Worm (Caenorhabditis elegans) whole organism, late embryonic: ENCODE measurements around the gene B0001.8.
"Not testable (repeated sequence)": the region's sequence is repeated elsewhere in the genome, so short reads cannot be mapped to it uniquely, and the experiment has no call there.

Source experiments
- F13H6.1 ChIP-seq: sonication (generic microtip); optimal IDR thresholded peaks from 2 replicates; lab custom pipeline; 2016; ENCODE audit warnings: missing genetic modification characterization, missing compliant biosample characterization
- Y22D7AL.16 ChIP-seq: sonication (generic microtip); optimal IDR thresholded peaks from 2 replicates; lab custom pipeline; 2016; ENCODE audit warnings: missing genetic modification characterization, missing compliant biosample characterization
- ceh-14 ChIP-seq: sonication (generic microtip); optimal IDR thresholded peaks from 2 replicates; lab custom pipeline; 2016; ENCODE audit warnings: missing genotype, missing genetic modification characterization, missing compliant biosample characterization
- ceh-18 ChIP-seq: sonication (generic microtip); optimal IDR thresholded peaks from 2 replicates; lab custom pipeline; 2016; ENCODE audit warnings: missing genetic modification characterization, missing compliant biosample characterization
- ceh-19 ChIP-seq: fragments of 200-800 bp; sonication (Bioruptor generic); optimal IDR thresholded peaks from 2 replicates; lab custom pipeline; 2018; ENCODE audit warnings: mild to moderate bottlenecking, missing genetic modification characterization, missing compliant biosample characterization
- ceh-2 ChIP-seq: sonication (generic microtip); optimal IDR thresholded peaks from 2 replicates; lab custom pipeline; 2016; ENCODE audit warnings: missing genotype, missing genetic modification characterization, missing compliant biosample characterization
- ceh-22 ChIP-seq: sonication (generic microtip); optimal IDR thresholded peaks from 2 replicates; lab custom pipeline; 2017; ENCODE audit warnings: missing biosample characterization, missing genetic modification characterization
- ceh-24 ChIP-seq: sonication (generic microtip); optimal IDR thresholded peaks from 2 replicates; lab custom pipeline; 2016; ENCODE audit warnings: mild to moderate bottlenecking, missing genetic modification characterization, missing compliant biosample characterization
- ceh-31 ChIP-seq: sonication (generic microtip); optimal IDR thresholded peaks from 2 replicates; lab custom pipeline; 2016; ENCODE audit warnings: missing genetic modification characterization, missing compliant biosample characterization
- ceh-34 ChIP-seq: sonication (generic microtip); optimal IDR thresholded peaks from 2 replicates; lab custom pipeline; 2016; ENCODE audit warnings: mild to moderate bottlenecking, missing genetic modification characterization, missing compliant biosample characterization
- ceh-45 ChIP-seq: fragments of 200-800 bp; sonication (Bioruptor generic); IDR thresholded peaks from 2 replicates; pipeline ENCODE4 v1.3.6; 2022; ENCODE audit warnings: missing genetic modification reagents, missing genetic modification characterization, missing compliant biosample characterization
- ceh-9 ChIP-seq: sonication (generic microtip); optimal IDR thresholded peaks from 2 replicates; lab custom pipeline; 2016; ENCODE audit warnings: mild to moderate bottlenecking, missing genetic modification characterization, inconsistent platforms, missing compliant biosample characterization
- che-1 ChIP-seq: sonication (generic microtip); optimal IDR thresholded peaks from 2 replicates; lab custom pipeline; 2016; ENCODE audit warnings: mild to moderate bottlenecking, missing genetic modification characterization, missing compliant biosample characterization
- dve-1 ChIP-seq: sonication (generic microtip); optimal IDR thresholded peaks from 2 replicates; lab custom pipeline; 2017; ENCODE audit warnings: antibody characterized with exemption, mild to moderate bottlenecking, missing genetic modification characterization, missing compliant biosample characterization
- elt-4 ChIP-seq: sonication (generic microtip); optimal IDR thresholded peaks from 2 replicates; lab custom pipeline; 2016; ENCODE audit warnings: missing genetic modification characterization, missing compliant biosample characterization
- fax-1 ChIP-seq: sonication (generic microtip); optimal IDR thresholded peaks from 2 replicates; lab custom pipeline; 2016; ENCODE audit warnings: missing genotype, missing genetic modification characterization, missing compliant biosample characterization
- fkh-10 ChIP-seq: fragments of 150-350 bp; optimal IDR thresholded peaks from 2 replicates; lab custom pipeline; 2014; ENCODE audit warnings: missing biosample characterization, missing genetic modification reagents, missing genetic modification characterization
- fkh-6 ChIP-seq: sonication (generic microtip); optimal IDR thresholded peaks from 2 replicates; lab custom pipeline; 2016; ENCODE audit warnings: missing genetic modification characterization, missing compliant biosample characterization
- hlh-13 ChIP-seq: fragments of 200-800 bp; sonication (Bioruptor generic); optimal IDR thresholded peaks from 2 replicates; lab custom pipeline; 2018; ENCODE audit warnings: mild to moderate bottlenecking, missing genetic modification characterization, missing compliant biosample characterization
- hlh-6 ChIP-seq: sonication (generic microtip); optimal IDR thresholded peaks from 2 replicates; lab custom pipeline; 2016; ENCODE audit warnings: missing genotype, missing genetic modification characterization, missing compliant biosample characterization
- madf-2 ChIP-seq: sonication (generic microtip); optimal IDR thresholded peaks from 2 replicates; lab custom pipeline; 2017; ENCODE audit warnings: missing genetic modification characterization, missing compliant biosample characterization
- nhr-232 ChIP-seq: sonication (generic microtip); optimal IDR thresholded peaks from 2 replicates; lab custom pipeline; 2016; ENCODE audit warnings: missing genetic modification characterization, missing compliant biosample characterization
- npax-4 ChIP-seq: sonication (generic microtip); optimal IDR thresholded peaks from 2 replicates; lab custom pipeline; 2016; ENCODE audit warnings: missing genetic modification characterization, missing compliant biosample characterization
- pag-3 ChIP-seq: sonication (generic microtip); optimal IDR thresholded peaks from 2 replicates; lab custom pipeline; 2016; ENCODE audit warnings: missing compliant biosample characterization, missing genetic modification characterization, borderline replicate concordance
- pat-9 ChIP-seq: fragments of 200-800 bp; sonication (Bioruptor generic); optimal IDR thresholded peaks from 2 replicates; lab custom pipeline; 2018; ENCODE audit warnings: mild to moderate bottlenecking, missing genetic modification characterization, moderate library complexity, missing compliant biosample characterization
- pax-1 ChIP-seq: fragments of 150-350 bp; optimal IDR thresholded peaks from 2 replicates; lab custom pipeline; 2014; ENCODE audit warnings: missing biosample characterization, missing genetic modification characterization
- pqm-1 ChIP-seq: sonication (generic microtip); optimal IDR thresholded peaks from 2 replicates; lab custom pipeline; 2016; ENCODE audit warnings: missing genetic modification characterization, missing compliant biosample characterization
- ref-2 ChIP-seq: sonication (generic microtip); optimal IDR thresholded peaks from 2 replicates; lab custom pipeline; 2016; ENCODE audit warnings: missing genetic modification characterization, missing compliant biosample characterization
- sox-4 ChIP-seq: sonication (generic microtip); optimal IDR thresholded peaks from 2 replicates; lab custom pipeline; 2017; ENCODE audit warnings: mild to moderate bottlenecking, missing genetic modification characterization, inconsistent platforms, missing compliant biosample characterization
- tbx-2 ChIP-seq: sonication (generic microtip); optimal IDR thresholded peaks from 2 replicates; lab custom pipeline; 2016; ENCODE audit warnings: missing genetic modification characterization, missing compliant biosample characterization
- tbx-7 ChIP-seq: sonication (generic microtip); optimal IDR thresholded peaks from 2 replicates; lab custom pipeline; 2016; ENCODE audit warnings: missing genotype, missing genetic modification characterization, missing compliant biosample characterization
- unc-3 ChIP-seq, 2 experiments: fragments of 200-800 bp in 1 of 2; sonication (Bioruptor generic) in 1 of 2; sonication (generic microtip) in 1 of 2; conservative IDR thresholded peaks in 1 of 2; optimal IDR thresholded peaks in 1 of 2; 2 replicates each; pipeline versions ENCODE4 v1.3.6 to Lab custom; 2016 to 2022; ENCODE audit warnings: missing compliant biosample characterization in 2 of 2, missing genetic modification characterization in 2 of 2, missing genetic modification reagents in 1 of 2
- unc-55 ChIP-seq: sonication (generic microtip); optimal IDR thresholded peaks from 2 replicates; lab custom pipeline; 2017; ENCODE audit warnings: missing biosample characterization, missing genetic modification reagents, missing genetic modification characterization
- ztf-16 ChIP-seq: sonication (generic microtip); optimal IDR thresholded peaks from 2 replicates; lab custom pipeline; 2017; ENCODE audit warnings: missing genetic modification characterization, missing compliant biosample characterization

The B0001.8 gene

DNA sequence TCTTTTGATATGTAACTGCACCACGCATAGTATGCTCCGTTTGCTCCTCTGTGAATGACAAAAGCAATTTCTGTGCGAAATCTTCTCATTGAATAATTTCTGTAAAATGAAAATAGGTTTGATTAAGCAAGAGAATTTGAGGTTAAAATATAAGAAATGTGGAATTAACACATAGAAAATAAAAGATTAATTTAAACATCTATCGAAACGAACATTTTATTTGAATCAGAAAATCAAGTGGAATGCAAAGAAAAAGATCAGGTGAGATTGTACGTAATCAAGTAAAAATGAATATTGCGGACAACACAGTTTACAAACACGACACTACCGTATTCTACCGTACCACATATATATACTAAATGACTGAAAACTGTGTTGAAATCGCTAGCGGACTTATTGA, at the start of gene B0001.8:
B0001.8 (minus strand) TSS at position 101 of the 400 bp plus-strand sequence.
- TF ChIP-seq ceh-45 (GFP tag; lab: Robert Waterston, UW) = no peak
- TF ChIP-seq pqm-1 = no peak
- no peak for TF ChIP-seq ceh-14 (tag; lab: Kevin White, UChicago)
- TF ChIP-seq sox-4 (tag; lab: Kevin White, UChicago) = no peak

DNA sequence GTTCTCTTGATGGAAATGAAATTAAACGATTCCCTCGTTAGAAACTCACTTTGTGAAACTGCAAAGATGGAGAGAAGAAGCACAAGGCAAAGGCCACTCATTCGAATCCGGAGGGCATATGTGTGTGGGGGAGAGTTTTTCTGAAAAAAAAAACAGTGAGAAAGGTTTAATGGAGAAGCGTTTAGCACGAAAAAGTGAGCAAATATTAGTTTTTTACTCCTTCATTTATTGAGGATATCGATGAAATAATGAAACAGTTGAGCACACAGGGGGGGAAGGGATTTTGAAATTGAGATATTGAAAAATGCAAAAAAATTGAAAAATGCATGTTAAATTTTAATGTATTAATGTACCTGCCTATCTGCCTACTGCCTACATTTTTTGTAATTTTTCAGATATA, 37.4 kb upstream of the B0001.8 start, which contains the start of gene nlr-1:
nlr-1 (minus strand) TSS at position 101 of the 400 bp plus-strand sequence.
- not testable (repeated sequence) for TF ChIP-seq ztf-16 (tag; lab: Kevin White, UChicago); ref-2; F13H6.1 (tag; lab: Kevin White, UChicago)

DNA sequence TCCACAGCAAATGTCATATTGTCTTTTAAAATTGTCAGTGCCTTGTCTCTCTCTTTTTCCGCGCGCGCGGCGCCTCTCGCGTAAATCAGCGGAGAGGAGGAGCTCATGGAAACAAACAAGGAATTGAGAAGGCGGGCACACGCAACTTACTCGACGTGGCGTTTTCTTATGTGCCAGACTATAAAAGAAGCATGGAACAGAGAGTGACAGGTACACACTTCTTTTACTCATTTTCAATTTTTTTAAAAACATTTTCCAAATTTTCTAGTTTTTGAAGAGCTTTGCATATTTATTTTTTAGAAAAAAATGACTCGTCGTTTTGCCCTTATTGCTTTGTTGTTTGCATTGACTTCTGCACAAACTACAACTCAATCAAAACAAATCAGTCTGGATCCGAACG, 27.1 kb upstream of the B0001.8 start, which contains the start of gene F20B10.3:
F20B10.3 (plus strand) TSS at position 301 of the 400 bp plus-strand sequence.
- TF ChIP-seq ceh-22 = no peak
- no peak for TF ChIP-seq che-1 (tag; lab: Kevin White, UChicago)
- TF ChIP-seq dve-1 (tag; lab: Kevin White, UChicago) = no peak
- no peak for TF ChIP-seq ceh-34 (tag; lab: Kevin White, UChicago)
- TF ChIP-seq pag-3 = no peak
- no peak for TF ChIP-seq unc-55 (GFP tag; lab: Kevin White, UChicago)
- TF ChIP-seq elt-4 (tag; lab: Kevin White, UChicago) = no peak
- no peak for TF ChIP-seq tbx-2 (tag; lab: Kevin White, UChicago)
- TF ChIP-seq npax-4 (tag; lab: Kevin White, UChicago) = no peak
- no peak for TF ChIP-seq hlh-13 (GFP tag; lab: Kevin White, UChicago)

DNA sequence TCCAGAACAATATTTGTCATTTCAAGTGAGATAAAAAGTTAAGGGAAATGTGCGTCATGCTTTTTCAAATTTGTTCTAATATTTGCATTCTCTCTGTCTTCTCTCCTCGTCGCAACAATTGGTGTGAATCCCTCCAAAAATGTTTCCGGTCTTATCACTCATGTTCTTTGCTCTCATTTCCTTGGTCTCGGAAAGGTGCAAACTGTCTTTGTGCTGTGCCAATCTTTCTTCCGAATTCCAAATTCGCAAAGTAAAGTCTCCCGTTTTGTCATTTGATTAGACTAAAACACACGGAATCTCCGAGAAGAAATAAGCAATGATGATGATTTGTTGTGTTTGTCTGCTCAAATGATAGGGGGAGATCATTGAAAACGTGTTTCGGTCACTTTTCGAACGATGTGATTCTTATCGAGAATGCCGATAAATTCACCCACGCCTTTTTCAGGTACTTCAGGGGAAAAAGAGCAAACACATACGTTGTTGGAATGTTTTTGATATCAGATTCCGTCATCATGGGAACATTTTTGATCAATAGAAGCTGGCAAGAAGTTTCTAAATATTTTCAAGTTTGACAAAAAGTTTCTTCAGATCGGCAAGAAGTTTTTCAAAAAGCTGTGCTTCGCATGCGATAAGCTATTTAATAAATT, 24.7 kb upstream of the B0001.8 start:
- no peak for TF ChIP-seq ceh-2 (tag; lab: Kevin White, UChicago)
- TF ChIP-seq nhr-232 = no peak
- no peak for TF ChIP-seq fax-1 (tag; lab: Kevin White, UChicago)
- no peak for TF ChIP-seq hlh-6 (tag; lab: Kevin White, UChicago)
- TF ChIP-seq tbx-7 (tag; lab: Kevin White, UChicago) = no peak

DNA sequence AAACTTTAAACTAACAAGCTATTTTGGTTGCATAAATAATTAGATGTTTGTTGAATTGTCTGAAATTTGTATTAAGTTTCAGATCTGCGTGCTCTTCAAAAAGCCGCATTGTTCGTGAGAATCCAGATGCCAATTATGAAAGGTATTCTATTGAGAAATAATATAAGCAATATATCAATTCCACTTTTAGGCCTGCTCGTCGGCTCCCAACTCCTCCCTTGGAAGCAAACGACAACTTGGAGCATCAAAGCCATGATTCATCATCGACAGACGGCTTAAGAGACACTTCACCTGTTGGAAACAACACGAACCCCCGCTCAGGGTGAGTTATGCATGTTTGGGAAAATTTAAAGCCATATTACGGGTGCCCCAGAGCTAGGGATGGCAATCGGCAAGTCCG, 21.9 kb upstream of the B0001.8 start:
- no peak for TF ChIP-seq pat-9 (tag; lab: Kevin White, UChicago)
- no peak for TF ChIP-seq unc-3 (GFP tag; conservative IDR thresholded peaks at IDR 0.05; lab: Robert Waterston, UW)
- no peak for TF ChIP-seq unc-3 (tag; optimal IDR thresholded peaks at IDR 0.05; lab: Kevin White, UChicago)
- no peak for TF ChIP-seq Y22D7AL.16 (tag; lab: Kevin White, UChicago)
- no peak for TF ChIP-seq sox-4 (tag; lab: Kevin White, UChicago)
- no peak for TF ChIP-seq ref-2
- TF ChIP-seq ceh-24 (tag; lab: Kevin White, UChicago) = no peak
- no peak for TF ChIP-seq madf-2
- no peak for TF ChIP-seq che-1 (tag; lab: Kevin White, UChicago)
- no peak for TF ChIP-seq ceh-45 (GFP tag; lab: Robert Waterston, UW)
- no peak for TF ChIP-seq ceh-18 (tag; lab: Kevin White, UChicago)
- TF ChIP-seq ceh-19 (GFP tag; lab: Kevin White, UChicago) = no peak
- no peak for TF ChIP-seq ceh-9 (tag; lab: Kevin White, UChicago)
- TF ChIP-seq fkh-10 = no peak
- no peak for TF ChIP-seq pax-1
- TF ChIP-seq ceh-31 (tag; lab: Kevin White, UChicago) = no peak
- TF ChIP-seq hlh-6 (tag; lab: Kevin White, UChicago) = no peak
- TF ChIP-seq fkh-6 (tag; lab: Kevin White, UChicago) = no peak
